Worm (Caenorhabditis elegans) whole organism, early embryonic: Measurements from ENCODE around the gene Y46H3D.1.

Experiments used
- F13C5.2 ChIP-seq: sonication (generic microtip); optimal IDR thresholded peaks from 2 replicates; lab custom pipeline; 2017; ENCODE audit warnings: mild to moderate bottlenecking, missing genetic modification characterization, inconsistent platforms, missing compliant biosample characterization
- aly-1 ChIP-seq: sonication (generic microtip); optimal IDR thresholded peaks from 2 replicates; lab custom pipeline; 2016; ENCODE audit warnings: missing genetic modification characterization, missing compliant biosample characterization
- ama-1 ChIP-seq: fragments of 150-350 bp; optimal IDR thresholded peaks from 2 replicates; lab custom pipeline; 2014
- ceh-13 ChIP-seq: fragments of 200-800 bp; sonication (Bioruptor generic); optimal IDR thresholded peaks from 2 replicates; lab custom pipeline; 2018; ENCODE audit warnings: mild to moderate bottlenecking, missing genetic modification characterization, missing compliant biosample characterization
- ceh-36 ChIP-seq: sonication (generic microtip); optimal IDR thresholded peaks from 2 replicates; lab custom pipeline; 2016; ENCODE audit warnings: missing genetic modification characterization, inconsistent platforms, missing compliant biosample characterization
- ets-7 ChIP-seq: sonication (generic microtip); optimal IDR thresholded peaks from 2 replicates; lab custom pipeline; 2016; ENCODE audit warnings: missing genotype, missing genetic modification characterization, missing compliant biosample characterization
- flt-1 ChIP-seq: fragments of 200-800 bp; sonication (Bioruptor generic); IDR thresholded peaks from 2 replicates; pipeline ENCODE4 v1.3.6; 2022; ENCODE audit warnings: missing genetic modification characterization, missing compliant biosample characterization
- hmbx-1 ChIP-seq: sonication (generic microtip); optimal IDR thresholded peaks from 2 replicates; lab custom pipeline; 2016; ENCODE audit warnings: mild to moderate bottlenecking, missing genetic modification characterization, missing compliant biosample characterization
- hmg-4 ChIP-seq: fragments of 200-800 bp; sonication (Bioruptor generic); optimal IDR thresholded peaks from 2 replicates; lab custom pipeline; 2018; ENCODE audit warnings: mild to moderate bottlenecking, missing genetic modification characterization, missing compliant biosample characterization
- pes-1 ChIP-seq: fragments of 200-800 bp; sonication (Bioruptor generic); IDR thresholded peaks from 2 replicates; pipeline ENCODE4 v1.3.6; 2022; ENCODE audit warnings: missing genetic modification reagents, missing genetic modification characterization, missing compliant biosample characterization
- sea-1 ChIP-seq: fragments of 200-800 bp; sonication (Bioruptor generic); conservative IDR thresholded peaks from 2 replicates; pipeline ENCODE4 v1.3.6; 2022; ENCODE audit warnings: missing genetic modification characterization, missing compliant biosample characterization
- tbx-11 ChIP-seq: fragments of 200-800 bp; sonication (Bioruptor generic); IDR thresholded peaks from 2 replicates; pipeline ENCODE4 v1.3.6; 2022; ENCODE audit warnings: missing genetic modification characterization, missing compliant biosample characterization
- tbx-37 ChIP-seq: fragments of 200-800 bp; sonication (Bioruptor generic); conservative IDR thresholded peaks from 2 replicates; pipeline ENCODE4 v1.3.6; 2022; ENCODE audit warnings: missing genetic modification reagents, missing genetic modification characterization, missing compliant biosample characterization
- tra-4 ChIP-seq: sonication (generic microtip); optimal IDR thresholded peaks from 2 replicates; lab custom pipeline; 2017; ENCODE audit warnings: missing genetic modification characterization, missing compliant biosample characterization

- TF ChIP-seq tra-4 (tag; lab: Kevin White, UChicago) (no peak), F13C5.2 (tag; lab: Kevin White, UChicago) (no peak), flt-1 (GFP tag; lab: Robert Waterston, UW) (no peak), ama-1 (no peak), hmbx-1 (tag; lab: Kevin White, UChicago) (no peak), aly-1 (no peak), ceh-13 (GFP tag; lab: Kevin White, UChicago) (no peak), hmg-4 (GFP tag; lab: Kevin White, UChicago) (no peak), sea-1 (no peak), tbx-11 (GFP tag; lab: Robert Waterston, UW) (no peak), ets-7 (tag; lab: Kevin White, UChicago) (no peak), tbx-37 (no peak), pes-1 (GFP tag; lab: Robert Waterston, UW) (no peak), ceh-36 (no peak)
Measured at ce11 chrV:1664921-1665320, 22.6 kb downstream of the Y46H3D.1 start, which contains the start of gene K04F1.9.
